Worm (Caenorhabditis elegans): ENCODE results near the gene nhr-130.

DNA sequence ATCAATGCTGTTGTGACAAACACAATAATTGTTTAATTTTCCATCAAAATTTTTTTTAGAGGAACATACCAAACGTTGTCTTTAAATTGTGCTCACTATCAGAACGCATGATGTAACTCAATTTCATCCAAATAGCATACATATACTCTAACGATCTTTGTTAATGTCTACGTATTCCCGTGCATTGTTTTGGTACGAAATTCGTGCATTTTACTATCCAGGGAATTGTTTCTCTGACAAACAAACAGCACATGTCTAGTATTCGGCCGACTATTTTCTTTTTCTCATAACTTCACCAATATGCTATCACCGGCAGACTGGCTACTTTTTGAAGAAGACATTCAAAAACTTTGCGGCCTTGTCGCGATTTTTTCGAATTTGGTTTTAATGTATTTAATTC is 8.3 kb upstream of the nhr-130 start, which contains the start of gene str-196:
- no peak for TF ChIP-seq flt-1 (GFP tag; IDR thresholded peaks at IDR 0.05)
- TF ChIP-seq klf-2 (GFP tag; conservative IDR thresholded peaks at IDR 0.05): no peak
- no peak for TF ChIP-seq tab-1 (GFP tag; IDR thresholded peaks at IDR 0.05)
- TF ChIP-seq ref-1 (GFP tag; conservative IDR thresholded peaks at IDR 0.05): no peak
- TF ChIP-seq med-1 (GFP tag; optimal IDR thresholded peaks at IDR 0.05; ENCODE audit: insufficient read depth): no peak
- no peak for TF ChIP-seq T22C8.4 (GFP tag; IDR thresholded peaks at IDR 0.05)

Measured in whole organism, midembryonic.